Fruit fly (Drosophila melanogaster) whole organism, embryonic: Measurements from ENCODE around the gene Doc2.
A peak's percentile ranks its signal among the peaks of the same experiment; 100 is the strongest.

Experiments used
- CG10267 ChIP-seq: fragments of 200-800 bp; sonication (Bioruptor generic); optimal IDR thresholded peaks from 2 replicates; lab custom pipeline; 2018; ENCODE audit warnings: missing biosample characterization, mild to moderate bottlenecking, missing genetic modification characterization, moderate library complexity
- CG10321 ChIP-seq: fragments of 200-800 bp; sonication (Bioruptor generic); IDR thresholded peaks from 2 replicates; pipeline ENCODE4 v1.3.6; 2022; ENCODE audit warnings: missing biosample characterization, missing genetic modification characterization
- CG11093 ChIP-seq: fragments of 200-800 bp; sonication (Bioruptor generic); IDR thresholded peaks from 3 replicates; pipeline ENCODE4 v1.3.6; 2022; ENCODE audit warnings: missing biosample characterization, missing genetic modification characterization
- CG11398 ChIP-seq: fragments of 200-800 bp; sonication (Bioruptor generic); optimal IDR thresholded peaks from 2 replicates; lab custom pipeline; 2016; ENCODE audit warnings: missing biosample characterization, missing genetic modification characterization
- CG1233 ChIP-seq: fragments of 200-800 bp; sonication (Bioruptor generic); optimal IDR thresholded peaks from 4 replicates; lab custom pipeline; 2018; ENCODE audit warnings: missing biosample characterization, mild to moderate bottlenecking, missing genetic modification characterization
- CG15601 ChIP-seq: fragments of 200-800 bp; sonication (Bioruptor generic); optimal IDR thresholded peaks from 3 replicates; lab custom pipeline; 2019; ENCODE audit warnings: missing biosample characterization, mild to moderate bottlenecking, missing genetic modification characterization, moderate library complexity
- CG1602 ChIP-seq: fragments of 200-800 bp; sonication (Bioruptor generic); optimal IDR thresholded peaks from 3 replicates; lab custom pipeline; 2016; ENCODE audit warnings: missing biosample characterization, missing genetic modification characterization
- CG17359 ChIP-seq: fragments of 200-800 bp; sonication (Bioruptor generic); optimal IDR thresholded peaks from 3 replicates; lab custom pipeline; 2018; ENCODE audit warnings: missing biosample characterization, mild to moderate bottlenecking, missing genetic modification characterization, moderate library complexity
- CG17385 ChIP-seq: fragments of 200-800 bp; sonication (Bioruptor generic); optimal IDR thresholded peaks from 3 replicates; lab custom pipeline; 2018; ENCODE audit warnings: missing biosample characterization, mild to moderate bottlenecking, missing genetic modification characterization
- CG18619 ChIP-seq: fragments of 200-800 bp; sonication (Bioruptor generic); optimal IDR thresholded peaks from 3 replicates; lab custom pipeline; 2017; ENCODE audit warnings: missing biosample characterization, mild to moderate bottlenecking, missing genetic modification characterization
- CG18764 ChIP-seq: fragments of 200-800 bp; sonication (Bioruptor generic); optimal IDR thresholded peaks from 3 replicates; lab custom pipeline; 2016; ENCODE audit warnings: missing biosample characterization, missing genetic modification characterization
- CG2202 ChIP-seq: fragments of 200-800 bp; sonication (Bioruptor generic); optimal IDR thresholded peaks from 2 replicates; lab custom pipeline; 2018; ENCODE audit warnings: missing biosample characterization, mild to moderate bottlenecking, missing genetic modification characterization
- CG32772 ChIP-seq: fragments of 200-800 bp; sonication (Bioruptor generic); IDR thresholded peaks from 2 replicates; pipeline ENCODE4 v1.3.6; 2022; ENCODE audit warnings: missing biosample characterization, missing genetic modification characterization
- CG3838 ChIP-seq: fragments of 200-800 bp; sonication (Bioruptor generic); optimal IDR thresholded peaks from 3 replicates; lab custom pipeline; 2016; ENCODE audit warnings: missing biosample characterization, missing genetic modification characterization
- CG6689 ChIP-seq: fragments of 200-800 bp; sonication (Bioruptor generic); IDR thresholded peaks from 2 replicates; pipeline ENCODE4 v1.3.6; 2022; ENCODE audit warnings: missing biosample characterization, missing genetic modification characterization
- CG7357 ChIP-seq: fragments of 200-800 bp; sonication (Bioruptor generic); IDR thresholded peaks from 3 replicates; pipeline ENCODE4 v1.3.6; 2022; ENCODE audit warnings: missing biosample characterization, missing genetic modification characterization
- CG7928 ChIP-seq: fragments of 200-800 bp; sonication (Bioruptor generic); optimal IDR thresholded peaks from 2 replicates; lab custom pipeline; 2017; ENCODE audit warnings: missing biosample characterization, mild to moderate bottlenecking, missing genetic modification characterization
- CG7963 ChIP-seq: fragments of 200-800 bp; sonication (Bioruptor generic); IDR thresholded peaks from 3 replicates; pipeline ENCODE4 v1.3.6; 2022; ENCODE audit warnings: missing biosample characterization, missing genetic modification characterization; ENCODE audit not compliant: partially characterized antibody
- CG8765 ChIP-seq: fragments of 200-800 bp; sonication (Bioruptor generic); IDR thresholded peaks from 2 replicates; pipeline ENCODE4 v1.3.6; 2022; ENCODE audit warnings: missing biosample characterization, missing genetic modification characterization
- CG9727 ChIP-seq: fragments of 200-800 bp; sonication (Bioruptor generic); optimal IDR thresholded peaks from 3 replicates; lab custom pipeline; 2017; ENCODE audit warnings: missing biosample characterization, mild to moderate bottlenecking, missing genetic modification characterization
- Dad ChIP-seq: fragments of 200-800 bp; sonication (Bioruptor generic); optimal IDR thresholded peaks from 3 replicates; lab custom pipeline; 2016; ENCODE audit warnings: missing biosample characterization, missing genetic modification characterization
- Hey ChIP-seq: fragments of 200-800 bp; sonication (Bioruptor generic); optimal IDR thresholded peaks from 3 replicates; lab custom pipeline; 2018; ENCODE audit warnings: missing biosample characterization, mild to moderate bottlenecking, missing genetic modification characterization
- HmgZ ChIP-seq: fragments of 200-800 bp; sonication (Bioruptor generic); optimal IDR thresholded peaks from 2 replicates; lab custom pipeline; 2018; ENCODE audit warnings: missing biosample characterization, mild to moderate bottlenecking, missing genetic modification characterization
- Med ChIP-seq: fragments of 200-800 bp; sonication (Bioruptor generic); peaks from one replicate; lab custom pipeline; 2016; ENCODE audit warnings: missing biosample characterization, missing genetic modification characterization, mild to moderate bottlenecking, inconsistent platforms, moderate library complexity
- Pdp1 ChIP-seq, 2 experiments: fragments of 200-800 bp; sonication (Bioruptor generic); optimal IDR thresholded peaks; 3 replicates each; lab custom pipeline; 2016; ENCODE audit warnings: missing biosample characterization in 2 of 2, missing genetic modification characterization in 2 of 2, mild to moderate bottlenecking in 1 of 2, moderate library complexity in 1 of 2
- Sox100B ChIP-seq: fragments of 200-800 bp; sonication (Bioruptor generic); optimal IDR thresholded peaks from 3 replicates; lab custom pipeline; 2018; ENCODE audit warnings: missing biosample characterization, mild to moderate bottlenecking, missing genetic modification characterization
- Sry-β ChIP-seq: fragments of 200-800 bp; sonication (Bioruptor generic); optimal IDR thresholded peaks from 2 replicates; lab custom pipeline; 2018; ENCODE audit warnings: missing biosample characterization, mild to moderate bottlenecking, missing genetic modification characterization, moderate library complexity
- Ssrp ChIP-seq: fragments of 200-800 bp; sonication (Bioruptor generic); optimal IDR thresholded peaks from 2 replicates; lab custom pipeline; 2018; ENCODE audit warnings: missing biosample characterization, mild to moderate bottlenecking, missing genetic modification characterization, moderate library complexity
- ara ChIP-seq: fragments of 200-800 bp; sonication (Bioruptor generic); IDR thresholded peaks from 2 replicates; pipeline ENCODE4 v1.3.6; 2022; ENCODE audit warnings: missing biosample characterization, missing genetic modification characterization
- ase ChIP-seq: fragments of 200-800 bp; sonication (Bioruptor generic); IDR thresholded peaks from 3 replicates; pipeline ENCODE4 v1.3.6; 2022; ENCODE audit warnings: missing biosample characterization, missing genetic modification characterization
- ash1 ChIP-seq: fragments of 200-800 bp; sonication (Bioruptor generic); optimal IDR thresholded peaks from 2 replicates; lab custom pipeline; 2018; ENCODE audit warnings: missing biosample characterization, mild to moderate bottlenecking, missing genetic modification characterization
- az2 ChIP-seq: fragments of 200-800 bp; sonication (Bioruptor generic); optimal IDR thresholded peaks from 3 replicates; lab custom pipeline; 2016; ENCODE audit warnings: missing biosample characterization, missing genetic modification characterization
- bcd ChIP-seq: fragments of 200-800 bp; sonication (Bioruptor generic); optimal IDR thresholded peaks from 2 replicates; lab custom pipeline; 2017; ENCODE audit warnings: missing biosample characterization, mild to moderate bottlenecking, missing genetic modification characterization
- cad ChIP-seq: fragments of >200 bp; optimal IDR thresholded peaks from 2 replicates; lab custom pipeline; 2017; ENCODE audit warnings: missing biosample characterization, missing genetic modification characterization
- en ChIP-seq: fragments of 200-800 bp; sonication (Bioruptor generic); optimal IDR thresholded peaks from 2 replicates; lab custom pipeline; 2016; ENCODE audit warnings: missing biosample characterization, missing genetic modification characterization
- eve ChIP-seq, 2 experiments: fragments of >200 bp; optimal IDR thresholded peaks; 2 replicates each; lab custom pipeline; 2017; ENCODE audit warnings: missing biosample characterization in 2 of 2, missing genetic modification characterization in 2 of 2
- exex ChIP-seq: fragments of 200-800 bp; sonication (Bioruptor generic); optimal IDR thresholded peaks from 4 replicates; lab custom pipeline; 2018; ENCODE audit warnings: missing biosample characterization, mild to moderate bottlenecking, missing genetic modification characterization, moderate library complexity
- grn ChIP-seq: fragments of 200-800 bp; sonication (Bioruptor generic); optimal IDR thresholded peaks from 3 replicates; lab custom pipeline; 2017; ENCODE audit warnings: missing biosample characterization, missing genetic modification characterization
- hkb ChIP-seq, 2 experiments: fragments of 200-800 bp in 1 of 2; fragments of >200 bp in 1 of 2; sonication (Bioruptor generic) in 1 of 2; IDR thresholded peaks in 1 of 2; optimal IDR thresholded peaks in 1 of 2; 2 replicates each; pipeline versions ENCODE4 v1.3.6 to Lab custom; 2017 to 2022; ENCODE audit warnings: missing biosample characterization in 1 of 2, missing genetic modification characterization in 1 of 2
- maf-S ChIP-seq: fragments of 200-800 bp; sonication (Bioruptor generic); optimal IDR thresholded peaks from 2 replicates; lab custom pipeline; 2016; ENCODE audit warnings: missing biosample characterization, missing genetic modification characterization
- nmo ChIP-seq: fragments of 200-800 bp; sonication (Bioruptor generic); optimal IDR thresholded peaks from 2 replicates; lab custom pipeline; 2018; ENCODE audit warnings: missing biosample characterization, mild to moderate bottlenecking, missing genetic modification characterization, moderate library complexity
- p53 ChIP-seq: fragments of 200-800 bp; sonication (Bioruptor generic); optimal IDR thresholded peaks from 2 replicates; lab custom pipeline; 2016; ENCODE audit warnings: missing biosample characterization, missing genetic modification characterization
- scrt ChIP-seq: fragments of 200-800 bp; sonication (Bioruptor generic); optimal IDR thresholded peaks from 2 replicates; lab custom pipeline; 2018; ENCODE audit warnings: missing biosample characterization, mild to moderate bottlenecking, missing genetic modification characterization, moderate library complexity
- sd ChIP-seq: fragments of 200-800 bp; sonication (Bioruptor generic); optimal IDR thresholded peaks from 3 replicates; lab custom pipeline; 2018; ENCODE audit warnings: missing biosample characterization, mild to moderate bottlenecking, missing genetic modification characterization, moderate library complexity
- sens-2 ChIP-seq: fragments of 200-800 bp; sonication (Bioruptor generic); IDR thresholded peaks from 2 replicates; pipeline ENCODE4 v1.3.6; 2022; ENCODE audit warnings: missing biosample characterization, missing genetic modification characterization
- sima ChIP-seq: fragments of 200-800 bp; sonication (Bioruptor generic); optimal IDR thresholded peaks from 2 replicates; lab custom pipeline; 2016; ENCODE audit warnings: missing biosample characterization, missing genetic modification characterization
- slou ChIP-seq: fragments of 200-800 bp; sonication (Bioruptor generic); optimal IDR thresholded peaks from 3 replicates; lab custom pipeline; 2016; ENCODE audit warnings: missing biosample characterization, missing genetic modification characterization
- sr ChIP-seq: fragments of 200-800 bp; sonication (Bioruptor generic); IDR thresholded peaks from 3 replicates; pipeline ENCODE4 v1.3.6; 2022; ENCODE audit warnings: missing biosample characterization, missing genetic modification characterization
- stwl ChIP-seq: fragments of 200-800 bp; sonication (Bioruptor generic); optimal IDR thresholded peaks from 3 replicates; lab custom pipeline; 2018; ENCODE audit warnings: missing biosample characterization, mild to moderate bottlenecking, missing genetic modification characterization, moderate library complexity
- tll ChIP-seq, 2 experiments: fragments of 200-800 bp in 1 of 2; fragments of >200 bp in 1 of 2; sonication (Bioruptor generic) in 1 of 2; optimal IDR thresholded peaks; 2 replicates each; lab custom pipeline; 2017 to 2019; ENCODE audit warnings: missing biosample characterization in 2 of 2, missing genetic modification characterization in 2 of 2, mild to moderate bottlenecking in 1 of 2, moderate library complexity in 1 of 2

The Doc2 gene

dm6 chr3L:8996173-8996767, 22.8 kb downstream of the Doc2 start (continued):
- TF ChIP-seq CG6689 (GFP tag; lab: Robert Waterston, UW) (peak; percentile 70), CG2202 (tag; lab: Kevin White, UChicago) (peak; percentile 10), scrt (no peak), hkb (optimal IDR thresholded peaks at IDR 0.05; lab: Kevin White, UChicago) (no peak), hkb (GFP tag; IDR thresholded peaks at IDR 0.05; lab: Robert Waterston, UW) (peak; percentile 74), CG17359 (peak; percentile 84), CG11093 (GFP tag; lab: Robert Waterston, UW) (peak; percentile 68; the same call in 2 of the 3 replicates), CG9727 (GFP tag; lab: Kevin White, UChicago) (peak; percentile 59), Dad (GFP tag; lab: Kevin White, UChicago) (no peak), CG3838 (GFP tag; lab: Kevin White, UChicago) (no peak), grn (GFP tag; lab: Kevin White, UChicago) (no peak), CG1233 (GFP tag; lab: Kevin White, UChicago) (peak; percentile 39), en (GFP tag; lab: Kevin White, UChicago) (no peak), ase (GFP tag; lab: Robert Waterston, UW) (peak; percentile 57; the same call in 2 of the 3 replicates), CG32772 (GFP tag; lab: Robert Waterston, UW) (peak; percentile 77), CG10321 (GFP tag; lab: Robert Waterston, UW) (no peak), ara (GFP tag; lab: Robert Waterston, UW) (peak; percentile 80), cad (GFP tag; lab: Kevin White, UChicago) (no peak), p53 (GFP tag; lab: Kevin White, UChicago) (no peak), sima (no peak), Hey (tag; lab: Kevin White, UChicago) (no peak), tll (GFP tag; optimal IDR thresholded peaks at IDR 0.05; lab: Kevin White, UChicago) (no peak), CG18619 (GFP tag; lab: Kevin White, UChicago) (peak; percentile 23), Sox100B (GFP tag; lab: Kevin White, UChicago) (no peak), HmgZ (tag; lab: Kevin White, UChicago) (peak; percentile 13), Med (GFP tag; lab: Kevin White, UChicago) (peak; percentile 93), CG15601 (tag; lab: Kevin White, UChicago) (no peak), Pdp1 (GFP tag; optimal IDR thresholded peaks at IDR 0.05; lab: Kevin White, UChicago) (peak; percentile 22 to 70), sens-2 (GFP tag; lab: Robert Waterston, UW) (no peak), CG7357 (peak; percentile 48; the same call in 1 of the 3 replicates), CG17385 (GFP tag; lab: Kevin White, UChicago) (no peak), CG1602 (GFP tag; lab: Kevin White, UChicago) (peak; percentile 63), Sry-β (no peak), stwl (tag; lab: Kevin White, UChicago) (no peak), CG10267 (peak; percentile 57), nmo (GFP tag; lab: Kevin White, UChicago) (peak; percentile 69), ash1 (no peak), CG7928 (GFP tag; lab: Kevin White, UChicago) (no peak), CG18764 (peak; percentile 9), CG11398 (GFP tag; lab: Kevin White, UChicago) (no peak), eve (GFP tag; optimal IDR thresholded peaks at IDR 0.05; lab: Kevin White, UChicago) (no peak), bcd (GFP tag; lab: Kevin White, UChicago) (peak; percentile 38), CG8765 (GFP tag; lab: Robert Waterston, UW) (peak; percentile 63; the same call in 1 of the 2 replicates), exex (tag; lab: Kevin White, UChicago) (no peak), sd (tag; lab: Kevin White, UChicago) (no peak), az2 (peak; percentile 79), maf-S (GFP tag; lab: Kevin White, UChicago) (peak; percentile 10), slou (GFP tag; lab: Kevin White, UChicago) (no peak), Ssrp (tag; lab: Kevin White, UChicago) (peak; percentile 72), sr (GFP tag; lab: Robert Waterston, UW) (no peak), CG7963 (no peak)
